Worm (Caenorhabditis elegans) whole organism, L4/young adult: Measurements from ENCODE around the gene rsks-1.

Experiments
- W03F9.2 ChIP-seq: fragments of 150-350 bp; optimal IDR thresholded peaks from 2 replicates; lab custom pipeline; 2014; ENCODE audit warnings: missing biosample characterization, missing genetic modification characterization
- dao-5 ChIP-seq: sonication (generic microtip); optimal IDR thresholded peaks from 2 replicates; lab custom pipeline; 2016; ENCODE audit warnings: missing genotype, missing genetic modification characterization, moderate library complexity, missing compliant biosample characterization
- him-1 ChIP-seq: sonication (generic microtip); optimal IDR thresholded peaks from 2 replicates; lab custom pipeline; 2016; ENCODE audit warnings: missing genotype, missing genetic modification reagents, missing genetic modification characterization, missing compliant biosample characterization

rsks-1 gene

DNA sequence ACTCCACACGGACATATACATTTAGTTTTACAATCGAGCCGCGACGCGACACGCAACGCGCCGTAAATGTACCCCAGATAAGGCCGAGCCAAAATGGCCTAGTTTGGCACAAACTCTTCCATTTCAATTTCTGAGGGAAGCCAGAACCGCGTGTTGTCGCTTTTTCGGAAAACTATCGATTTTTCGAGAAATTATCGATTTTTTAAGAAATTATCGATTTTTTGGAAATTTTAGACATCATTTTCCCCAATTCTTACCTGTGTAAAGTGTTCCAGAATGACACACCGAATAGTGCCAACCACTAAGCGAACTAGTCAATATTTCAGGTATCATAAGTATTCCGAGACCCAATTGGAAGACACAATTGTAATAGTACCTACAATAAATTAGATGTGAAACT is 13.5 kb upstream of the rsks-1 start:
- TF ChIP-seq dao-5: no peak

DNA sequence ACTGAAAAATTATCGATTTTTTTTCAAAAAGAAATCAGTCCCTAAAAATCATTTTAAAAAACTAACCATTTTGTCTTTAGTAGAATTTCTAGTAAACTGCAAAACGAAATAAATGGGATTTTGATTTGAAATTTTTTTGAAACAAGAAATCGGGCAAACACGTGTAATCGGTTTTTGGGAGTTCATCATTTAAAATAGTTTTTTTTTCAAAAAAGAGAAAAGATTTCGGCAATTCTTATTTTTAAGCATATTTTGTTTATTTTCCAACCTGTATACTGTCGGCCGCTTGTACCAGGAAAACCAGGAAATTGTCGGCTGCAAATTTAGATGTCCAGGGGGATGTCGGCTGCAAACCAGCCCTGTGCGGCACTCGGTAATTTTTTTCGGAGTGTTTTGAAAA is 13.0 kb upstream of the rsks-1 start, which contains the start of gene elo-8:
elo-8 (minus strand) TSS at position 101 of the 400 bp plus-strand sequence.
- no peak for TF ChIP-seq him-1 (tag; lab: Kevin White, UChicago)
- no peak for TF ChIP-seq dao-5
- TF ChIP-seq W03F9.2 (tag; lab: Kevin White, UChicago): no peak

DNA sequence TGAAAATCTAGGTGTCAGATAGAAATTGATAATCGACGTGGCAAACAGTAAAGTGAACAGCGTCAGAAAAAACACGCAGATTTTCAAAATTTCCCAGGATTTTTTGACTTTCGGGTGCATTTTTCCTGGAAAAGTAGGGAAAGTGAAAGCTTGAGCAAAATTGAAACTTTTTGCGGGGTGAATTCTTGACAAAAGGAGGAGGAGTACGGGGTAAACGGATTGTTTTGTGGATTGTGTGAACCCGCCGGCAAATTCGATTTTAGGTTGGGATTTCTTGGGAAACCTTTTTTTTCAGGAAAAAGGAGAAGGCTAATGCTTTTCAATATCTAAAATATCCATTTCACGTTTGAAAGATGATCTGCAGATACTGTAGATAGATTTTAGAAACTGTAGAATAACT is 10.2 kb upstream of the rsks-1 start, which contains the start of gene Y47D3A.34:
Y47D3A.34 (minus strand) TSS at position 120 of the 400 bp plus-strand sequence.
- no peak for TF ChIP-seq W03F9.2 (tag; lab: Kevin White, UChicago)
- no peak for TF ChIP-seq him-1 (tag; lab: Kevin White, UChicago)

DNA sequence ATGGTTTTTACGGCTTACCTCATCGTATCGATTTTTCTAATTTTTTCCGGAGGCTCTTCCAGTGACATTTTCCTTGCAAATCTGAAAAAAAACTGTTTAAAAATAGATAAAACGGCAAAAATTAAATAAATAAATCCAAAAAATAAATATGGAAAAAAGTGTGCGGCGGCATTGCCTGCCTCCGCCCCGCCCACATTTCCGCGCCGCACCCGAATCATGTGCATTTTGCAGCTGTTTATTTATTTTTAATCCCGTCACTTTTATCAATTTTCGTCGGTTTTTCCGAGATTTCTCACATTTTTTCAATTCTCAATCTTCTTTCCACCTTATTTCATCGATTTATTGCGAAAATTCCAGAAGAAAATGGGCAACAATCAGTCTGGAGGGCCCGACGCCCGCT is 8.1 kb upstream of the rsks-1 start, which contains the start of the genes Y47D3A.14 and aakb-2:
Y47D3A.14 (minus strand) TSS at position 81 of the 400 bp plus-strand sequence.
aakb-2 (plus strand) TSS at position 356 of the 400 bp plus-strand sequence.
- TF ChIP-seq him-1 (tag; lab: Kevin White, UChicago) (no peak), dao-5 (no peak), W03F9.2 (tag; lab: Kevin White, UChicago) (peak; percentile 41)

DNA sequence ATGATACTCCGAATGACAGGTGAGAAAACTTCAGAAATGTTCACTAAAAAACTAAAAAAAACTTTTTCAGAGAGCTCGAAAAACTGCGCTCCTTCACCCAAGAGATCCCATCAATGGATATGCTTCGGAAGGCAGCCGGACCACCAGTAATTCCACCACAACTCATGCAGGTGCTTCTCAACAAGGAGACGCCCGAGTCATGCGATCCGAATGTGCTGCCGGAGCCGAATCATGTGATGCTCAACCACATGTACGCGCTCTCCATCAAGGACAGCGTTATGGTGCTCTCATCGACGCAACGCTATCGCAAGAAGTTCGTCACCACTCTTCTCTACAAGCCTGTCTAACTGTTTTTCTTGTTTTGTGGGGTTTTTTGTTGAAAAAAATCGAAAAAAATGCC is 7.2 kb upstream of the rsks-1 start:
- no peak for TF ChIP-seq dao-5
- no peak for TF ChIP-seq him-1 (tag; lab: Kevin White, UChicago)
- no peak for TF ChIP-seq W03F9.2 (tag; lab: Kevin White, UChicago)

DNA sequence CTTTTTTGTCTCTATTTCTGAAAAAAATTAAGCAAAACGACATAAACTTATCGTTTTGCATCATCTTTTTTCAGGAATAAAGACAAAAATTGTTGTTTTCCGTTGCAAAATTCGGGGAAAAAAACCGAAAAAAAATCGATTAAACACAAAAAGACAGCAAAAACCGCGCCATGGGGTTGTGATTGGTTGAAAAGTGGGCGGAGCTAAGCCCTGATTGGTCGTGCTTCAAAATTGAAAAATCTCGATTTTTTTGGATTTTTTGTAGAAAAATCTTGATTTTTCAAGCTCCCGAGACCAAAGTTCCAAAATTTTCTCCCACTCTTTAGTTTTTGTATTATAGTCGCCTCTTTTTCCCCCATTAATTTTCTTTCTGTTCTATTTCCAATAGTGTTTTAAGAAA is 6.6 kb upstream of the rsks-1 start:
- TF ChIP-seq dao-5 (no peak), W03F9.2 (tag; lab: Kevin White, UChicago) (no peak)

DNA sequence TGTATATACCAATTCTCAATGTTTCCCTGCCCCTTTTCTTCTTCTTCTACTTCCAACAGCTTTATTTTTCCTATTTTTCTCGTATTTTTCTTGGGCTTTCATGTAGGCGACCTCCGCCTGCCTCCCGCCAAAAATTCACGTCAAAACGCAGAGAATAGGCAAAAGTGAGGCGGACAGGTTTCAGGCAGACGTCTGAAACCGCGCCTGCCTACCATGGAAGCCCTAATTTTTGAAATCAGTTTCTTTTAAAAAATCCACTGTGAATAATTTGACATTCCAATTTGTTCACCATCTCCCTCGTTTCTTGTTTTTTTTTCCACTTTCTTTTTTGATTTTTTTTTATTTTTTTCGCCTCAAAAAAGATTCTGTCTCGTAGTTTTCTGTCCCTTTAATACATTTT is 6.1 kb upstream of the rsks-1 start:
- TF ChIP-seq him-1 (tag; lab: Kevin White, UChicago) (no peak), dao-5 (no peak), W03F9.2 (tag; lab: Kevin White, UChicago) (no peak)

DNA sequence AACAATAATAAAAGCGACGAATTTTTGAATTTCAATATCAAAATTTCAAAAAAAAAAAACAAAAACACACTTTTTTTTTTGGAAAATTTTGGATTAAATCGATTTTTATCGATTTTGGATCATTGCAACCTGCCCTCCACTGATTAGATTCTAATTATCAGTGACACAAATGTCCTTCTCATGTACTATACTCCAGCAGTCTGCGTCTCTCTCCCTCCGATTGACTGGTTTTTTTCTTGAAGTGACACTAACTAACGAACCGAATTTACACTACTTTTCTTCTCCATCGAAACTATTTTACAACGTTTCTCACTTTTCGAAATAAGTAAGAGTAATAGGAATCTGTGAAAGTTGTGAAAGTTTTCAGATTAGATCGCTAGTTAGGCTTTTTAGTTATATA is 4.1 kb upstream of the rsks-1 start:
- no peak for TF ChIP-seq him-1 (tag; lab: Kevin White, UChicago)
- TF ChIP-seq W03F9.2 (tag; lab: Kevin White, UChicago): no peak
- TF ChIP-seq dao-5: no peak

DNA sequence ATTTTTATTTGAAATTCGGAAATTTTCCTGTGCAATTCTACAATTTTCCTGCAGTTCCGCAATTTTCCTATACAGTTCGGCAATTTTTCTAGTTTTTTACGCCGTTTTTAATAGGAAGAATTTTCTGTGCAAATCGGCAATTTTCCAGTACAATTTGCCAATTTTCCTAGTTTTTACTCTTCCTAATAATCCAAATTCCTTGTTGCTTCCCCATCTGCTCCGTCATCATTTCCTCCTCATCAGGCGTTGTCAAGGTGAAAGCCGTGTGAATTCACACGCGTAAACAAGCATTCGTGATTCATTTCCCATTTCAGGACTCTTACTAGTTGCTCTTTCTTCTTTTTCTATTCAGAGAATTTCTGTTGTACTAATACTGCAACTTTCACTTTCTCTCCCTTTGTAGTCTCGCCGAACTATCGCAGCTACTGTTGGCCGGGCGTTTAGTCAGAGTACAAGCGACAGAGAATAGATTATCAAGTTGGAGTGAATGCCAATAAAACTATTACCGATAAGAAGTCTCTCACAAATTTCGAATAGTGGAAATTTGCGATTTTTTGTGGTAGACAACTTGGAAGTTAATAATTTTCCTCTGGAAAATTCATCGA is 3.2 kb upstream of the rsks-1 start:
- no peak for TF ChIP-seq W03F9.2 (tag; lab: Kevin White, UChicago)
- no peak for TF ChIP-seq dao-5
- no peak for TF ChIP-seq him-1 (tag; lab: Kevin White, UChicago)

DNA sequence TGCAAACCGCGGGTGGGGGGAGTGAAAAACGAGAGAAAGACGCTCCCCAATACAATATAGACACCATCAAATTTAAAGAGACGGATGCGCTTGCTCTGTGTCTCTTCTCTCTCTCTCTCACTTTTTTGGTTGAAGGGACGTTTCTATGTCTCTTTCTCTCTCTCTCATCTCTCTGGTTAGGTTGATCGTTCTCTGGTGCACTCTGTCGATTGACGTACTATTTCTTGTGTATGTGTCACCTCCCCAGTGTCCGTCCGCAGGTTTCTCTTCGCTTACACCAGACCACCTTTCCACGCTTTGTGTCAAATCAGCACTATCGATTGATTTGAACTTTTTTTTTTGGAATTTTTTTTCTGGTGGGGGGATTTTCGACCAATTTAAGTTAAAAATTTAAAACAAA is 1.5 kb upstream of the rsks-1 start:
- no peak for TF ChIP-seq dao-5
- peak; percentile 4 for TF ChIP-seq W03F9.2 (tag; lab: Kevin White, UChicago)

DNA sequence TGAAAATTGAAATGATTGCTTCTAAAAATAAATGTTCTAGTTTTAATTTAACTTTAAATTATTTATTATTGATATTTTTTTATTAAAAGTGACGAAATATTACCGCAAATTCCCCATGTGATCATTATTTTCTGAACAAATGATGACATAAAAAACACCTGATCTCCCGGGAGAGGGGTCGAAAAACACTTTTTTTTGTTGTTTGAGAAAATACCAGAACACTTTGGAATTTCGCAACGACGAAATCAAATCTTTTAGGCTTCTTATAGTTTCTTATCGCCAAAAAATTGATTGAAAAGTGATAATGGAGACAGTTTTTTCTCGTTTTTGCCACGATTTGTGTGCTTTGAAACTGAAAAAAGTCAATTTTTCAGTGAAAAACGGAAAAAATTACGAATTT is 582 bp upstream of the rsks-1 start:
- no peak for TF ChIP-seq him-1 (tag; lab: Kevin White, UChicago)
- no peak for TF ChIP-seq W03F9.2 (tag; lab: Kevin White, UChicago)
- no peak for TF ChIP-seq dao-5

DNA sequence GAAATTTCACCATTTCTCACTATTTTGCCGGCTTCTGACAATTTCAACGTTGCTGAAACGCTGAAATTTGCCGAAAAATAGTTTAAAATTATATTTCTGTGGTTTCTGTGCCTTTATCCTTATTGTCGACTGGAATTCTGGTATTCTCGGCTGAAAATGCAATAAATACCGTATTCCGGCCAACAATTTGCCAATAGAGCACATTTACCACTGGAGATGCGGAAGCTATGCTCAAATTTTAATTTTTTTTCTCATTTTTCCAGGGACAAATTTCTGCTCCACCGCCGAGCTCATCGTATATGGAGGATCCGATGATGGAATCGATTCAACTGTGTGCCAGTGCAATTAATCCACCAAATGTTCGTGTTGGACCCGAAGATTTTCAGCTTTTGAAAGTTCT is 1.7 kb downstream of the rsks-1 start:
- TF ChIP-seq W03F9.2 (tag; lab: Kevin White, UChicago) (no peak), him-1 (tag; lab: Kevin White, UChicago) (no peak), dao-5 (no peak)

DNA sequence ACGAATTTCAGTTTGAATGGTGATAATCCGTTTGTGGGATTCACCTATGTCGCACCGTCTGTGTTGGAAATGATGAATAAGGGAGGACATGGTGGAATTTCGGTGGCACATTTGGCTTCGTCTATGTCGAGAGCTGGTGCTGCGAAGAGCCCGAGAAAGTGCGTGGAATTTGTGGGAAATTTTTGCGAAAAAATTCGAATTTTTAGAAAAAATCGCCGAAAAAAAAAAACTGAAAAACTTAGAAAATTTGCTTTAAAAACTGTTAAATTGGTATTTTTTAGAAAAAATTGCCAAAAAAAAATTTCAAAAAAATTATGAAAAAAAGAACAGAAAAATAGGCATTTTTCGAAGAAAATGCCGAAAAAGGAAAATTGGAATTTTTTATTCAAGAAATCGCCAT is 4.0 kb downstream of the rsks-1 start:
- TF ChIP-seq W03F9.2 (tag; lab: Kevin White, UChicago) (no peak), him-1 (tag; lab: Kevin White, UChicago) (no peak), dao-5 (no peak)

DNA sequence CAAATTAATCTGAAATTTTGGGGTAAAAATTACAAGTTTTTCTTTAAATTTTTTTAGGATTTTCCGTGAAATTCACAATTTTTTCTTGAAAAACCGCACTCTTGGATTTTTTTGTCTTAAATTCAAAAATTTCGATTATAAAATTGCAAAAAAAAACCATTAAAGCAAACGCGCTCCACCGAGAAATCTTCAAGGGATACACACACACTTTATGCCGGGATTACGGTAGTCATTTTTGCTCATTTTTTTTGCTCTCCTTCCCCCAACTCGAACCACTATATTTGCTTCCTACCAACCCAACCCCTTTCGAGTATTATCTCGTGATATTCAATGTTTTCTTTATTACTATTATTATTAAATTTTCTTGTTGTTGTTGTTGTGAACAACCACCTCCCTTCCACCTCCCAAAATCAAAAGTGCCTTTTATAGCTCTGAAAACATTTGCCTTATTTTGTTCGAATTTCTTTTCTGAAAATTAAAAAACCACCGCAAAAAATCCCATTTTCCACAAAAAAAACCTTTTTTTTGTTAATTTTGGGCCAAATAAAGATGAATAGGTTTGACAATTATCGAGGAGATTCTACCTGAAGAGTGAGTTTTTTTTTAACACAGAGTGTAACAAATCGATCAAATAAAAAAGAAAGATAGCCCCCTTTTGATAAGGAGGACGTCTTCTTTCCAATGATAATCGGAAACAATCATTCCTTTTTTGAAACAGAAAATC is 7.0 kb downstream of the rsks-1 start, which contains the start of gene Y47D3A.32:
Y47D3A.32 (plus strand) TSS at position 674 of the 724 bp plus-strand sequence.
- no peak for TF ChIP-seq him-1 (tag; lab: Kevin White, UChicago)
- TF ChIP-seq W03F9.2 (tag; lab: Kevin White, UChicago): no peak
- TF ChIP-seq dao-5: no peak

DNA sequence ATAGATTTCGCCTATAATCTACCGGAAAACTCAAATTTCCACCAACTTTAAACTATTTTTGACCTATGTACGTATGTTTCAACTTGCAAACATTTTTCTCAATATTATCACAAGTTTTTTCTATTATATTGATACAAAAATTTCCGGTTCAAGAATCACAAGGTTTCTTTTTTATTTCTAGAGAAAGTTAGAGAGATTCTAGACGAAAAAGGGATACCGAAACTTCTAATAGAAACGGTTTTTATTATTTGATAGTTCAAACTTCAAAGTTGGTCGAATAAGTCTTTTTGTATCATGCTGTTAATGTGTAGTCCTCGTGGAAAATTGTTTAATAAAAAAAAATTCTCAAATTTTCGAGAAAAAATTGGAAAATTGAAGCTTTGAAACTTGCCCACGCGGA is 10.2 kb downstream of the rsks-1 start:
- TF ChIP-seq him-1 (tag; lab: Kevin White, UChicago) (no peak), W03F9.2 (tag; lab: Kevin White, UChicago) (no peak), dao-5 (no peak)
